Worm (Caenorhabditis elegans): ENCODE results near the gene cni-1.
"Not testable (repeated sequence)": the region's sequence is repeated elsewhere in the genome, so short reads cannot be mapped to it uniquely, and the experiment has no call there.

The cni-1 gene

ce11 chrV:13131487-13131886, 48.6 kb upstream of the cni-1 start:
- TF ChIP-seq fkh-2 (tag; optimal IDR thresholded peaks at IDR 0.05) (no peak), mdl-1 (tag; optimal IDR thresholded peaks at IDR 0.05) (no peak), tbx-2 (tag; optimal IDR thresholded peaks at IDR 0.05) (no peak), nhr-237 (tag; optimal IDR thresholded peaks at IDR 0.05) (no peak), daf-12 (tag; optimal IDR thresholded peaks at IDR 0.05) (no peak), elt-2 (tag; optimal IDR thresholded peaks at IDR 0.05) (no peak), lin-39 (tag; optimal IDR thresholded peaks at IDR 0.05) (no peak), pqm-1 (tag; optimal IDR thresholded peaks at IDR 0.05) (no peak), aly-2 (tag; optimal IDR thresholded peaks at IDR 0.05) (no peak), nhr-25 (tag; optimal IDR thresholded peaks at IDR 0.05) (no peak), skn-1 (tag; optimal IDR thresholded peaks at IDR 0.05) (no peak), lsy-12 (tag; optimal IDR thresholded peaks at IDR 0.05) (no peak), nhr-11 (tag; optimal IDR thresholded peaks at IDR 0.05) (no peak), ama-1 (optimal IDR thresholded peaks at IDR 0.05) (no peak)

DNA sequence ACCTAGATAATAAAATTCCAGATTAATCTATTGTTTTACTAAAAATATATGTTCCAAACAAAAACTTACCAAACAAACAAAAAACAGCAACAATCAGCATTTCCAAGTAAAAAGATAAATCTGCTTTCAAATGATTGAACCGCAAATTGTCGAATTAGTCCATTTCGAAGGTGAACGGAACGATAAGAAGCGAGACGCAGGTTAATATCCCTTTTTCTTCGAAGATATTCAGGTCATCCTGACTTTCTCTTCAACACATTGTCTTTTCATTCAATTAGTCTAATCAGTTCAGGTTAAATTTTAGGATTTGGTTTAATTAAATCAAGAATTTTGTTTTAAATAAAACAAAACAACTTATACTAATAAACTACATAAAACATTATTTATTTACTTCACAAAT, 46.8 kb upstream of the cni-1 start, which contains the start of gene B0365.9:
B0365.9 (minus strand) TSS at position 186 of the 400 bp plus-strand sequence.
- TF ChIP-seq eor-1 (tag; optimal IDR thresholded peaks at IDR 0.05) (no peak), unc-39 (tag; optimal IDR thresholded peaks at IDR 0.05) (no peak), ceh-82 (tag; optimal IDR thresholded peaks at IDR 0.05) (no peak), zag-1 (tag; optimal IDR thresholded peaks at IDR 0.05) (no peak), elt-1 (tag; optimal IDR thresholded peaks at IDR 0.05) (no peak), nhr-12 (tag; optimal IDR thresholded peaks at IDR 0.05) (no peak), sea-2 (GFP tag; optimal IDR thresholded peaks at IDR 0.05) (no peak), ztf-11 (tag; optimal IDR thresholded peaks at IDR 0.05) (no peak), nfya-1 (tag; optimal IDR thresholded peaks at IDR 0.05; ENCODE audit: insufficient read depth) (no peak), daf-12 (tag; optimal IDR thresholded peaks at IDR 0.05) (no peak), jun-1 (tag; optimal IDR thresholded peaks at IDR 0.05) (no peak), snpc-4 (tag; optimal IDR thresholded peaks at IDR 0.05) (no peak)

- TF ChIP-seq skn-1, jun-1, fos-1 (tag; optimal IDR thresholded peaks at IDR 0.05): not testable (repeated sequence)
Measured at ce11 chrV:13134786-13135185, 45.3 kb upstream of the cni-1 start, which contains the start of gene clec-225. clec-225 (minus strand) TSS chrV:13134886.

ce11 chrV:13137955-13138354, 42.2 kb upstream of the cni-1 start, which contains the start of gene clec-41:
clec-41 (minus strand) TSS chrV:13138101.
- no peak for TF ChIP-seq egl-5 (tag; optimal IDR thresholded peaks at IDR 0.05)
- TF ChIP-seq jun-1 (tag; optimal IDR thresholded peaks at IDR 0.05): peak; percentile 13
- TF ChIP-seq zag-1 (tag; optimal IDR thresholded peaks at IDR 0.05): no peak
- TF ChIP-seq lsy-12 (tag; optimal IDR thresholded peaks at IDR 0.05): no peak
- TF ChIP-seq pqm-1 (tag; optimal IDR thresholded peaks at IDR 0.05): peak; percentile 91
- peak; percentile 92 for TF ChIP-seq elt-2 (tag; optimal IDR thresholded peaks at IDR 0.05)

- no peak for TF ChIP-seq elt-3 (tag; optimal IDR thresholded peaks at IDR 0.05)
- TF ChIP-seq pqm-1 (tag; optimal IDR thresholded peaks at IDR 0.05): no peak
- TF ChIP-seq R02D3.7 (tag; optimal IDR thresholded peaks at IDR 0.05): no peak
- no peak for TF ChIP-seq ztf-11 (tag; optimal IDR thresholded peaks at IDR 0.05)
- TF ChIP-seq nhr-12 (tag; optimal IDR thresholded peaks at IDR 0.05): no peak
- TF ChIP-seq nhr-43 (tag; optimal IDR thresholded peaks at IDR 0.05; ENCODE audit: poor library complexity, severe bottlenecking): no peak
- no peak for TF ChIP-seq egl-5 (tag; optimal IDR thresholded peaks at IDR 0.05)
- TF ChIP-seq lin-39 (tag; optimal IDR thresholded peaks at IDR 0.05): no peak
- TF ChIP-seq ceh-9 (tag; optimal IDR thresholded peaks at IDR 0.05): no peak
- TF ChIP-seq zag-1 (tag; optimal IDR thresholded peaks at IDR 0.05): no peak
- TF ChIP-seq fkh-10 (GFP tag; optimal IDR thresholded peaks at IDR 0.05): no peak
- TF ChIP-seq ztf-4 (tag; optimal IDR thresholded peaks at IDR 0.05): no peak
Measured at ce11 chrV:13138681-13139080, 41.4 kb upstream of the cni-1 start, which contains the start of gene dhc-3. dhc-3 (plus strand) TSS chrV:13138981.

DNA sequence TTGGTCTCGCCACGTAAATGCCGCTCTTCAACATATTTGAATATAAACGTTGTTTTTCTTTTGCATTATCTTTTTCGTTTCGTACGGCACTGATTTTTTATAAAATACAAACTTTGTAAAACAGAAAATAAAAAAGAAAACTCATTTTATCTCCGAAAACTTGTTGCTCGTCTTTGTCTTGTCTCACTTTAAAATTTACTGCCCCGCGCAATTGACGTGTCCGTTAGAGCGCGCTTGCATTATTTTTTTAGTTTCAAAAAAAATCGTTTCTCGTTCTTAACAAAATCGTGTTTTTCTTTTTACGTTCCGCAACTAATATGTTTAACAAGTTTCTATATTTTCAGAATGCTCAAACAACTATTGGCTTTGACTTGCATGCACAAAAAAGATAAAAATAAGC, 27.6 kb upstream of the cni-1 start, which contains the start of gene noca-1:
noca-1 (plus strand) TSS at position 345 of the 400 bp plus-strand sequence.
- TF ChIP-seq tbx-2 (tag; optimal IDR thresholded peaks at IDR 0.05): no peak
- no peak for TF ChIP-seq ceh-28 (tag; optimal IDR thresholded peaks at IDR 0.05)
- no peak for TF ChIP-seq mdl-1 (tag; optimal IDR thresholded peaks at IDR 0.05)
- TF ChIP-seq nhr-28 (tag; optimal IDR thresholded peaks at IDR 0.05): no peak
- TF ChIP-seq ceh-9 (tag; optimal IDR thresholded peaks at IDR 0.05): no peak
- no peak for TF ChIP-seq jun-1 (tag; optimal IDR thresholded peaks at IDR 0.05)
